Fruit fly (Drosophila melanogaster): ENCODE data around the gene if.

The if gene

DNA sequence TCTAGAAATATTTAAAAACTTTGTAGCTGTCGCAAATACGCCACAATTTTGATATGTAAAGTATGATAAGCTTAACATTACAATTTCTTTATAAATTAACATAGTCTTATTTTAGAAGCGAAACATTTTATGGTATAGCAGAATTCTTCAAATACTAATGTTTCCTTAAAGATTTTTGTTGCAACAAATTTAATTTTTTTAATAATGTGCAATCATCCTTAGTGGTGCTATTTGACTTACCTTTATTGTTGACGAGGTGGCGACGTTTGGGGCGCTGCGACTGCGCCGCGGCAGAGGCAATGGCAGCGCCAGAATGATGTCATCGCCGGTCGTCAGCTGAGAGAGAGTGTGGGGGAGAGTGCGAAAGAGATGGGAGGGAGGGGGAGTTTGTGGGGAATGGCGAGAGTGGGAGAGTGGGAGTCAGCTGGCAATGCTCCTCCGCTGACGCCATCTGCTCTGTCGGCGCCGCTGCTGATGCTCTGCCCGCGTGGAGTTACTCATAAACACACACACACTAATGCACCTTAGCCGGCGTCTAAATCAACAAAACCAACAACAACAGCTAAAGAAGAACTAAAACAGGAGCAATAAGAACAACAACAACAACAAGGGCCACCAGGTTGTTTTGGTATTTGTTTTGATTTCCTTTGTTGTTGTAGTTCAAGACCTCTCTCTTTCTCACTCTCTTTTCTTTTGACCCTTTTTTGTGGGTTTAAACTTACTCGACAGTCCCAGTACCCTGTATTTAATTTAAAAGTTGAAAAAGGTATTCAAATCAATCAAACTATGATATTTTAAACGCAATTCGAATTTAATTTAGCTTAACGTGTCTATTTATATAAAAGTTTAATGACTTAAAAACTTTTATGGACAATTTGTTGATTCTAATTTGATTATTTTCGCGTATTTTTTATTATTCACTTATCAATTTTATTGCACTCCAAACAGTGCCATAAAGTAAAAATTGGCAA, 59.7 kb downstream of the if start (continued):
- peak; percentile 88 for TF ChIP-seq unpg (GFP tag; optimal IDR thresholded peaks at IDR 0.05)
- peak; percentile 54 for TF ChIP-seq CG4707 (GFP tag; optimal IDR thresholded peaks at IDR 0.05)
- no peak for TF ChIP-seq CG4854 (GFP tag; optimal IDR thresholded peaks at IDR 0.05)
- 0 out of 2 replicates have a peak, but pooled peaks have one; percentile 39 for TF ChIP-seq NFAT (GFP tag; IDR thresholded peaks at IDR 0.05)
- peak; percentile 49 for TF ChIP-seq Usf (GFP tag; optimal IDR thresholded peaks at IDR 0.05)

DNA sequence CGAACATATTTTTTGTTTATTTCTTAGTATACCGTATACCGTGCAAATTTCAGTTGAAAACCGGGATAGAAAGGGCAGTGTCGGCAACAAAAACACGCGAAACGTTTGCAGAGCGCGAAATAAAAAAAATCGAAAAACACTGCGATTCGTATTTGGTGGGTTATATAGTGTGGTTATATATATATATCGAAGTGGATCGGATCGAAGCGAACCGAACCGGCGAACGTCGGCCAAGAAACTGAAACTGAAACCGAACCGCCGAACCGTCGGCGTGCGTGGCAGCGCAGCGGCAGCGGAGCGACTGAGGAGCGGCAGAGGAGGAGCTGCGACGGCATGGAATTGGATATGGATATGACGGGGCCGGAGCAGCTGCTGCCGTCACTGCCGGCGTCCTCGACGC, 62.1 kb downstream of the if start, which contains the start of the genes CG32572 and CG34325:
CG32572 (plus strand) TSS at position 16 of the 400 bp plus-strand sequence.
CG34325 (minus strand) TSS at position 244 of the 400 bp plus-strand sequence.
- TF ChIP-seq Abd-B (GFP tag; optimal IDR thresholded peaks at IDR 0.05) (no peak), dimm (GFP tag; IDR thresholded peaks at IDR 0.05) (no peak), Adf1 (GFP tag; IDR thresholded peaks at IDR 0.05) (peak; percentile 91), PHDP (tag; optimal IDR thresholded peaks at IDR 0.05) (no peak), kni (GFP tag; optimal IDR thresholded peaks at IDR 0.05) (no peak), oc (tag; optimal IDR thresholded peaks at IDR 0.05) (no peak), CG9727 (GFP tag; optimal IDR thresholded peaks at IDR 0.05) (no peak), CG8478 (optimal IDR thresholded peaks at IDR 0.05) (no peak), CG6765 (GFP tag; optimal IDR thresholded peaks at IDR 0.05) (no peak), CG8359 (GFP tag; optimal IDR thresholded peaks at IDR 0.05; ENCODE audit: borderline replicate concordance) (no peak), CG15269 (tag; optimal IDR thresholded peaks at IDR 0.05) (no peak), fru (optimal IDR thresholded peaks at IDR 0.05) (no peak), crc (GFP tag; optimal IDR thresholded peaks at IDR 0.05) (no peak), NFAT (GFP tag; IDR thresholded peaks at IDR 0.05) (no peak), ranshi (GFP tag; IDR thresholded peaks at IDR 0.05) (no peak), ab (GFP tag; optimal IDR thresholded peaks at IDR 0.05) (no peak), Dp (GFP tag; optimal IDR thresholded peaks at IDR 0.05) (no peak), dm (GFP tag; optimal IDR thresholded peaks at IDR 0.05) (no peak), Hmx (GFP tag; optimal IDR thresholded peaks at IDR 0.05) (no peak), ci (GFP tag; IDR thresholded peaks at IDR 0.05) (0 out of 3 replicates have a peak, but pooled peaks have one; percentile 16), ken (GFP tag; IDR thresholded peaks at IDR 0.05) (no peak), cg (GFP tag; optimal IDR thresholded peaks at IDR 0.05) (no peak), C15 (GFP tag; IDR thresholded peaks at IDR 0.05) (no peak), pros (GFP tag; optimal IDR thresholded peaks at IDR 0.05) (no peak), repo (GFP tag; optimal IDR thresholded peaks at IDR 0.05) (no peak), gcm2 (GFP tag; optimal IDR thresholded peaks at IDR 0.05) (no peak), CG17359 (tag; optimal IDR thresholded peaks at IDR 0.05) (no peak), CG7963 (GFP tag; IDR thresholded peaks at IDR 0.05; ENCODE audit: partially characterized antibody) (no peak), CG16863 (GFP tag; optimal IDR thresholded peaks at IDR 0.05) (no peak), CG12219 (GFP tag; optimal IDR thresholded peaks at IDR 0.05) (no peak), CG9215 (GFP tag; IDR thresholded peaks at IDR 0.05) (no peak), CG5245 (GFP tag; optimal IDR thresholded peaks at IDR 0.05) (no peak), sens-2 (GFP tag; IDR thresholded peaks at IDR 0.05) (no peak), zen (tag; optimal IDR thresholded peaks at IDR 0.05) (no peak), ATbp (GFP tag; optimal IDR thresholded peaks at IDR 0.05) (no peak), Nf-YC (tag; optimal IDR thresholded peaks at IDR 0.05) (no peak), CG3995 (GFP tag; optimal IDR thresholded peaks at IDR 0.05) (no peak), CG14050 (GFP tag; IDR thresholded peaks at IDR 0.05) (peak; percentile 54; the same call in 1 of the 3 replicates), Bteb2 (GFP tag; optimal IDR thresholded peaks at IDR 0.05) (no peak), exex (tag; optimal IDR thresholded peaks at IDR 0.05) (no peak), inv (GFP tag; IDR thresholded peaks at IDR 0.05; ENCODE audit: partially characterized antibody) (no peak), CG1647 (GFP tag; optimal IDR thresholded peaks at IDR 0.05) (no peak), E2f2 (GFP tag; IDR thresholded peaks at IDR 0.05) (no peak), ase (GFP tag; IDR thresholded peaks at IDR 0.05) (no peak)
